Fruit fly (Drosophila melanogaster): Measurements from ENCODE around the gene Septin1.

The Septin1 gene

DNA sequence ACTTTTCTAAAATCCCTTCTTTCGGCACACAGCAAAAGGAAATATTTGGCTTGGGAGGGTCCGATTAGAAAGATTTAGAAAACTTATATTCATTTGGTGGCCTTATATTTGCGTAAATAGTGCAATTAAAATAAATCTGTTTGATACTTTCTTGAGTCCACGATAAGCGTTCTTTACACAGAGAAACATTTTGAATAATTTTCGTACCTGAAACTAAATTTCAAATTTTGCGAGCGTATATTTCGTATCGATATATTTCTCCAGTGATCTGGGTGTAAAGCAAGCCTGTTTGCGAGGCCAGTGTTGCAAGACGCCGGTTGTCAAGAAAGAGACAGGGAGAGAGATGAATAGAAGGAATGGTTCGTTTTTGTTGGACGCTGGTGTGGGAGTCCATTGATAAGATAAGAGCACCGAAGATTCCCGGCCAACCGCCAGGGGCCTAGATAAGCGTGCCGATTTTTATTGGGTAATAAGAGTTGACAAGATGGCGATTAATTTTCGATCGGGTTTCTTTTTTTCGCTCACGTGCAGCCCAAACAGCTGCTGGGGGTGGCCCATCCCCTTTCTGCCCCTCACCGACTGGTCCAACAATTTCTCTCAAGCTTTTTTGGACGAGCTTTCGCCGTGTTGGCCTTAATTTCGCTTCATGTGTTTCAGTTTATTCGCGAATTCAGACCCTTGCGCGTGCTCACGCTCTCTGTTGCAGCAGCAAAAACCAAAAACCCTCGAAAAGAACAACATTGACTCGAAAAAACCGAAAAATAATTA, 15.8 kb downstream of the Septin1 start, which contains the start of gene slgA (continued):
- peak; percentile 28 for TF ChIP-seq ERR (GFP tag; optimal IDR thresholded peaks at IDR 0.05)
- TF ChIP-seq mam (GFP tag; optimal IDR thresholded peaks at IDR 0.05), result peak; percentile 69
- TF ChIP-seq stc (GFP tag; IDR thresholded peaks at IDR 0.05), result no peak
- peak; percentile 27 for TF ChIP-seq gfzf (GFP tag; optimal IDR thresholded peaks at IDR 0.05)
- TF ChIP-seq CG12391 (tag; optimal IDR thresholded peaks at IDR 0.05), result peak; percentile 5
- peak; percentile 62 for TF ChIP-seq HmgD (GFP tag; optimal IDR thresholded peaks at IDR 0.05)
- TF ChIP-seq row (GFP tag; IDR thresholded peaks at IDR 0.05), result peak; percentile 66
- peak; percentile 18 for TF ChIP-seq CG12155 (GFP tag; optimal IDR thresholded peaks at IDR 0.05)
- no peak for TF ChIP-seq oc (tag; optimal IDR thresholded peaks at IDR 0.05)
- TF ChIP-seq slp2 (GFP tag; optimal IDR thresholded peaks at IDR 0.05), result peak; percentile 13
- peak; percentile 31; the same call in 1 of the 2 replicates for TF ChIP-seq ato (GFP tag; IDR thresholded peaks at IDR 0.05; ENCODE audit: partially characterized antibody)
- TF ChIP-seq CG3838 (GFP tag; optimal IDR thresholded peaks at IDR 0.05), result no peak
- TF ChIP-seq CG13287 (GFP tag; IDR thresholded peaks at IDR 0.05; ENCODE audit: partially characterized antibody), result peak; percentile 75
- peak; percentile 68 for TF ChIP-seq CG10321 (GFP tag; IDR thresholded peaks at IDR 0.05)
- TF ChIP-seq CG9932 (GFP tag; IDR thresholded peaks at IDR 0.05), result peak; percentile 67
- TF ChIP-seq cg (GFP tag; optimal IDR thresholded peaks at IDR 0.05), result peak; percentile 6
- peak; percentile 4 for TF ChIP-seq CG3163 (GFP tag; optimal IDR thresholded peaks at IDR 0.05)
- TF ChIP-seq CG17186 (GFP tag; optimal IDR thresholded peaks at IDR 0.05), result peak; percentile 16
- TF ChIP-seq ind (GFP tag; optimal IDR thresholded peaks at IDR 0.05), result peak; percentile 9
- no peak for TF ChIP-seq Dfd (GFP tag; optimal IDR thresholded peaks at IDR 0.05)
- peak; percentile 35 for TF ChIP-seq Bteb2 (GFP tag; optimal IDR thresholded peaks at IDR 0.05)
- TF ChIP-seq hb (GFP tag; IDR thresholded peaks at IDR 0.05; ENCODE audit: partially characterized antibody), result peak; percentile 63; the same call in 1 of the 3 replicates
- TF ChIP-seq CG34376 (GFP tag; optimal IDR thresholded peaks at IDR 0.05), result peak; percentile 38
- peak; percentile 98 for TF ChIP-seq CG2116 (GFP tag; optimal IDR thresholded peaks at IDR 0.05)
- peak; percentile 89 for TF ChIP-seq CG15073 (GFP tag; optimal IDR thresholded peaks at IDR 0.05)
- no peak for TF ChIP-seq Oaz (GFP tag; IDR thresholded peaks at IDR 0.05)
- TF ChIP-seq Dbx (GFP tag; IDR thresholded peaks at IDR 0.05), result 0 out of 3 replicates have a peak, but pooled peaks have one; percentile 48
- no peak for TF ChIP-seq Ssrp (tag; optimal IDR thresholded peaks at IDR 0.05)
- peak; percentile 50; the same call in 1 of the 3 replicates for TF ChIP-seq CG14860 (GFP tag; IDR thresholded peaks at IDR 0.05; ENCODE audit: partially characterized antibody)
- no peak for TF ChIP-seq yki (optimal IDR thresholded peaks at IDR 0.05)
- no peak for TF ChIP-seq Dek (tag; optimal IDR thresholded peaks at IDR 0.05)
- TF ChIP-seq Camta (GFP tag; optimal IDR thresholded peaks at IDR 0.05), result peak; percentile 24
- peak; percentile 32; the same call in 1 of the 2 replicates for TF ChIP-seq sisA (GFP tag; IDR thresholded peaks at IDR 0.05)
- TF ChIP-seq CG13624 (GFP tag; optimal IDR thresholded peaks at IDR 0.05), result peak; percentile 59
- peak; percentile 72; the same call in 1 of the 2 replicates for TF ChIP-seq Scr (GFP tag; IDR thresholded peaks at IDR 0.05; ENCODE audit: partially characterized antibody)
- TF ChIP-seq E2f1 (GFP tag; IDR thresholded peaks at IDR 0.05), result no peak
- peak; percentile 77 for TF ChIP-seq CG1832 (GFP tag; optimal IDR thresholded peaks at IDR 0.05)
- TF ChIP-seq HLH4C (GFP tag; IDR thresholded peaks at IDR 0.05; ENCODE audit: partially characterized antibody), result peak; percentile 52; the same call in 1 of the 3 replicates
- peak; percentile 45 for TF ChIP-seq CG6765 (GFP tag; optimal IDR thresholded peaks at IDR 0.05)
- peak; percentile 43 for TF ChIP-seq CG9609 (GFP tag; optimal IDR thresholded peaks at IDR 0.05)
- TF ChIP-seq CG9727 (GFP tag; optimal IDR thresholded peaks at IDR 0.05), result peak; percentile 40
- peak; percentile 71 for TF ChIP-seq Opbp (GFP tag; IDR thresholded peaks at IDR 0.05; ENCODE audit: partially characterized antibody)
- TF ChIP-seq caup (GFP tag; optimal IDR thresholded peaks at IDR 0.05; ENCODE audit: severe bottlenecking), result peak; percentile 25
- peak; percentile 39 for TF ChIP-seq tna (GFP tag; IDR thresholded peaks at IDR 0.05; ENCODE audit: partially characterized antibody)
- TF ChIP-seq CG10462 (GFP tag; optimal IDR thresholded peaks at IDR 0.05), result no peak
- TF ChIP-seq pfk (GFP tag; optimal IDR thresholded peaks at IDR 0.05), result peak; percentile 14
- TF ChIP-seq her (GFP tag; optimal IDR thresholded peaks at IDR 0.05), result peak; percentile 30
- no peak for TF ChIP-seq CG10147 (GFP tag; optimal IDR thresholded peaks at IDR 0.05)

Data from whole organism, embryonic.